Fruit fly (Drosophila melanogaster): ENCODE results near the gene CheB38c.

- peak in 1 of 2 experiments; percentile 18 for TF ChIP-seq dl (GFP tag; optimal IDR thresholded peaks at IDR 0.05; ENCODE audit: insufficient read depth in 1 of 2, partially characterized antibody in 2 of 2)
- peak; percentile 87 for TF ChIP-seq Vsx2 (GFP tag; optimal IDR thresholded peaks at IDR 0.05; ENCODE audit: partially characterized antibody)
- no peak for TF ChIP-seq Myc (optimal IDR thresholded peaks at IDR 0.05)
- no peak for TF ChIP-seq brk (GFP tag; optimal IDR thresholded peaks at IDR 0.05)
- no peak for TF ChIP-seq dmrt93B (GFP tag; optimal IDR thresholded peaks at IDR 0.05)
- TF ChIP-seq pan (optimal IDR thresholded peaks at IDR 0.05): no peak
Measured at dm6 chr2L:20798351-20798777, 22.3 kb downstream of the CheB38c start.

All from whole organism, wandering third instar larva.